Worm (Caenorhabditis elegans) whole organism, late embryonic: Measurements from ENCODE around the gene C34C12.8.
"Not testable (repeated sequence)": the region's sequence is repeated elsewhere in the genome, so short reads cannot be mapped to it uniquely, and the experiment has no call there.

Source experiments
- C08G9.2 ChIP-seq: sonication (generic microtip); optimal IDR thresholded peaks from 2 replicates; lab custom pipeline; 2016; ENCODE audit warnings: mild to moderate bottlenecking, missing genetic modification characterization, moderate library complexity, missing compliant biosample characterization
- C38D4.7 ChIP-seq: fragments of 200-800 bp; sonication (Bioruptor generic); optimal IDR thresholded peaks from 2 replicates; lab custom pipeline; 2018; ENCODE audit warnings: mild to moderate bottlenecking, missing genetic modification characterization, moderate library complexity, missing compliant biosample characterization
- F13H6.1 ChIP-seq: sonication (generic microtip); optimal IDR thresholded peaks from 2 replicates; lab custom pipeline; 2016; ENCODE audit warnings: missing genetic modification characterization, missing compliant biosample characterization
- K02D7.2 ChIP-seq: sonication (generic microtip); optimal IDR thresholded peaks from 2 replicates; lab custom pipeline; 2017; ENCODE audit warnings: mild to moderate bottlenecking, missing genetic modification characterization, missing compliant biosample characterization
- K09A11.1 ChIP-seq: sonication (generic microtip); optimal IDR thresholded peaks from 2 replicates; lab custom pipeline; 2017; ENCODE audit warnings: antibody characterized with exemption, mild to moderate bottlenecking, missing genetic modification characterization, missing compliant biosample characterization; ENCODE audit not compliant: insufficient read depth
- T23F11.4 ChIP-seq: fragments of 200-800 bp; sonication (Bioruptor generic); optimal IDR thresholded peaks from 2 replicates; lab custom pipeline; 2018; ENCODE audit warnings: mild to moderate bottlenecking, missing genetic modification characterization, missing compliant biosample characterization
- Y22D7AL.16 ChIP-seq: sonication (generic microtip); optimal IDR thresholded peaks from 2 replicates; lab custom pipeline; 2016; ENCODE audit warnings: missing genetic modification characterization, missing compliant biosample characterization
- ama-1 ChIP-seq: fragments of 150-350 bp; optimal IDR thresholded peaks from 2 replicates; lab custom pipeline; 2014
- ceh-14 ChIP-seq: sonication (generic microtip); optimal IDR thresholded peaks from 2 replicates; lab custom pipeline; 2016; ENCODE audit warnings: missing genotype, missing genetic modification characterization, missing compliant biosample characterization
- ceh-18 ChIP-seq: sonication (generic microtip); optimal IDR thresholded peaks from 2 replicates; lab custom pipeline; 2016; ENCODE audit warnings: missing genetic modification characterization, missing compliant biosample characterization
- ceh-19 ChIP-seq: fragments of 200-800 bp; sonication (Bioruptor generic); optimal IDR thresholded peaks from 2 replicates; lab custom pipeline; 2018; ENCODE audit warnings: mild to moderate bottlenecking, missing genetic modification characterization, missing compliant biosample characterization
- ceh-30 ChIP-seq: fragments of 150-350 bp; optimal IDR thresholded peaks from 2 replicates; lab custom pipeline; 2014; ENCODE audit warnings: missing biosample characterization, missing genetic modification characterization
- ceh-31 ChIP-seq: sonication (generic microtip); optimal IDR thresholded peaks from 2 replicates; lab custom pipeline; 2016; ENCODE audit warnings: missing genetic modification characterization, missing compliant biosample characterization
- ceh-34 ChIP-seq: sonication (generic microtip); optimal IDR thresholded peaks from 2 replicates; lab custom pipeline; 2016; ENCODE audit warnings: mild to moderate bottlenecking, missing genetic modification characterization, missing compliant biosample characterization
- ceh-45 ChIP-seq: fragments of 200-800 bp; sonication (Bioruptor generic); IDR thresholded peaks from 2 replicates; pipeline ENCODE4 v1.3.6; 2022; ENCODE audit warnings: missing genetic modification reagents, missing genetic modification characterization, missing compliant biosample characterization
- che-1 ChIP-seq: sonication (generic microtip); optimal IDR thresholded peaks from 2 replicates; lab custom pipeline; 2016; ENCODE audit warnings: mild to moderate bottlenecking, missing genetic modification characterization, missing compliant biosample characterization
- dve-1 ChIP-seq: sonication (generic microtip); optimal IDR thresholded peaks from 2 replicates; lab custom pipeline; 2017; ENCODE audit warnings: antibody characterized with exemption, mild to moderate bottlenecking, missing genetic modification characterization, missing compliant biosample characterization
- elt-2 ChIP-seq: sonication (generic microtip); optimal IDR thresholded peaks from 2 replicates; lab custom pipeline; 2016; ENCODE audit warnings: missing genetic modification reagents, missing genetic modification characterization, missing compliant biosample characterization
- ets-4 ChIP-seq: sonication (generic microtip); optimal IDR thresholded peaks from 2 replicates; lab custom pipeline; 2016; ENCODE audit warnings: missing genetic modification characterization, missing compliant biosample characterization
- fax-1 ChIP-seq: sonication (generic microtip); optimal IDR thresholded peaks from 2 replicates; lab custom pipeline; 2016; ENCODE audit warnings: missing genotype, missing genetic modification characterization, missing compliant biosample characterization
- gmeb-2 ChIP-seq: sonication (generic microtip); optimal IDR thresholded peaks from 2 replicates; lab custom pipeline; 2016; ENCODE audit warnings: missing genetic modification characterization, inconsistent platforms, missing compliant biosample characterization
- hlh-15 ChIP-seq: sonication (generic microtip); optimal IDR thresholded peaks from 2 replicates; lab custom pipeline; 2016; ENCODE audit warnings: missing genetic modification characterization, missing compliant biosample characterization
- hlh-30 ChIP-seq: sonication (generic microtip); optimal IDR thresholded peaks from 2 replicates; lab custom pipeline; 2017; ENCODE audit warnings: antibody characterized with exemption, missing genetic modification characterization, missing compliant biosample characterization; ENCODE audit not compliant: insufficient read depth
- hlh-6 ChIP-seq: sonication (generic microtip); optimal IDR thresholded peaks from 2 replicates; lab custom pipeline; 2016; ENCODE audit warnings: missing genotype, missing genetic modification characterization, missing compliant biosample characterization
- hlh-8 ChIP-seq: sonication (generic microtip); optimal IDR thresholded peaks from 2 replicates; lab custom pipeline; 2016; ENCODE audit warnings: missing genotype, missing genetic modification characterization, missing compliant biosample characterization
- madf-2 ChIP-seq: sonication (generic microtip); optimal IDR thresholded peaks from 2 replicates; lab custom pipeline; 2017; ENCODE audit warnings: missing genetic modification characterization, missing compliant biosample characterization
- nfya-1 ChIP-seq: sonication (generic microtip); optimal IDR thresholded peaks from 2 replicates; lab custom pipeline; 2017; ENCODE audit warnings: missing genetic modification characterization, mild to moderate bottlenecking, missing compliant biosample characterization, antibody characterized with exemption, moderate library complexity
- nhr-232 ChIP-seq: sonication (generic microtip); optimal IDR thresholded peaks from 2 replicates; lab custom pipeline; 2016; ENCODE audit warnings: missing genetic modification characterization, missing compliant biosample characterization
- pag-3 ChIP-seq: sonication (generic microtip); optimal IDR thresholded peaks from 2 replicates; lab custom pipeline; 2016; ENCODE audit warnings: missing compliant biosample characterization, missing genetic modification characterization, borderline replicate concordance
- pax-1 ChIP-seq: fragments of 150-350 bp; optimal IDR thresholded peaks from 2 replicates; lab custom pipeline; 2014; ENCODE audit warnings: missing biosample characterization, missing genetic modification characterization
- pha-2 ChIP-seq: sonication (generic microtip); optimal IDR thresholded peaks from 2 replicates; lab custom pipeline; 2017; ENCODE audit warnings: mild to moderate bottlenecking, missing genetic modification characterization, missing compliant biosample characterization
- pqm-1 ChIP-seq: sonication (generic microtip); optimal IDR thresholded peaks from 2 replicates; lab custom pipeline; 2016; ENCODE audit warnings: missing genetic modification characterization, missing compliant biosample characterization
- ref-2 ChIP-seq: sonication (generic microtip); optimal IDR thresholded peaks from 2 replicates; lab custom pipeline; 2016; ENCODE audit warnings: missing genetic modification characterization, missing compliant biosample characterization
- rnt-1 ChIP-seq: sonication (generic microtip); optimal IDR thresholded peaks from 2 replicates; lab custom pipeline; 2016; ENCODE audit warnings: missing genetic modification characterization, missing compliant biosample characterization
- sox-2 ChIP-seq: fragments of 200-800 bp; sonication (Bioruptor generic); IDR thresholded peaks from 2 replicates; pipeline ENCODE4 v1.3.6; 2022; ENCODE audit warnings: missing genetic modification reagents, missing genetic modification characterization, missing compliant biosample characterization
- tbx-2 ChIP-seq: sonication (generic microtip); optimal IDR thresholded peaks from 2 replicates; lab custom pipeline; 2016; ENCODE audit warnings: missing genetic modification characterization, missing compliant biosample characterization
- tbx-7 ChIP-seq: sonication (generic microtip); optimal IDR thresholded peaks from 2 replicates; lab custom pipeline; 2016; ENCODE audit warnings: missing genotype, missing genetic modification characterization, missing compliant biosample characterization
- ttx-3 ChIP-seq: sonication (generic microtip); optimal IDR thresholded peaks from 2 replicates; lab custom pipeline; 2016; ENCODE audit warnings: missing genetic modification reagents, missing genetic modification characterization, missing compliant biosample characterization
- unc-3 ChIP-seq, 2 experiments: fragments of 200-800 bp in 1 of 2; sonication (Bioruptor generic) in 1 of 2; sonication (generic microtip) in 1 of 2; conservative IDR thresholded peaks in 1 of 2; optimal IDR thresholded peaks in 1 of 2; 2 replicates each; pipeline versions ENCODE4 v1.3.6 to Lab custom; 2016 to 2022; ENCODE audit warnings: missing compliant biosample characterization in 2 of 2, missing genetic modification characterization in 2 of 2, missing genetic modification reagents in 1 of 2
- unc-42 ChIP-seq: sonication (generic microtip); optimal IDR thresholded peaks from 2 replicates; lab custom pipeline; 2016; ENCODE audit warnings: missing genotype, missing genetic modification characterization, missing compliant biosample characterization
- unc-55 ChIP-seq: sonication (generic microtip); optimal IDR thresholded peaks from 2 replicates; lab custom pipeline; 2017; ENCODE audit warnings: missing biosample characterization, missing genetic modification reagents, missing genetic modification characterization
- unc-86 ChIP-seq: sonication (generic microtip); optimal IDR thresholded peaks from 2 replicates; lab custom pipeline; 2016; ENCODE audit warnings: missing genetic modification characterization, missing compliant biosample characterization
- ztf-16 ChIP-seq: sonication (generic microtip); optimal IDR thresholded peaks from 2 replicates; lab custom pipeline; 2017; ENCODE audit warnings: missing genetic modification characterization, missing compliant biosample characterization

The C34C12.8 gene

DNA sequence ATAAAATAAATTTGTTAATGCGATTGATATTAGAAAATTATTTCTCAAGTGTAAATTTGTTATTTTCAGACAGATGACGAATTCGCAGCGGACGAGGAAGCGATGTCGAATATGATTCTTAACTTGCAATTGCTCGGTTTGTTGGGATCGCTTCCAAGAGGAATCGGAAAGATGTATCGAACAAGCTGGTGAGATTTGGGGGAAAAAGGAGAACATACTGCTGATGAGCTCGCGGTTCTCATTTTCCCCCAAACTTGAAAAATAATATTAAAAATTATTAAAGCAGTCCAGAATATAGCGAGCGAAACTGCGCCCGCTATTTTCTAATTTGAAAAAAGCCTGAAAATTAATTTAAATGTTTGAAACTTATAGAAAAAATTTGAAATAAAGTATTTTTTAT, 6.7 kb upstream of the C34C12.8 start, which contains the start of gene C34C12.2:
Gene C34C12.2, plus strand, starts transcription at position 301 of the 400 bp plus-strand sequence.
- TF ChIP-seq C08G9.2 (tag; lab: Kevin White, UChicago); madf-2; ceh-19 (GFP tag; lab: Kevin White, UChicago): not testable (repeated sequence)

DNA sequence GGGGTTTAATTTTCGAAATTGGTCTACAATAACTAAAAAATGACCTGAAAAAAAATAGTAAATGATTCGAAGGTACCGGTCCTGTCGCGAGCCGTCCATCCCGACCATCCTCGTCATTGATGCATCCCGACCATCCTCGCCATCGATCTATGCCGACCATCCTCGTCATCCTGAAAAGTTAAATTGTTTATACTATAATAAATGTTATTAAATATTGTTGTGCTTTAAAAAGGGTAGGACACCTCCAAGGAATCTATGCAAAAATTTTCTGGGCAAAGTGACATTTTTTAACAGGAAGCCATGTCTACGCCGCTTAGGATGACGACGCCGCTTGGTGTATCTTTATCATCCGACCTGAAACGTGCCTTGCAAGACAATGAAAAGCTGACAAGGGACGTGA, 6.2 kb upstream of the C34C12.8 start, which contains the start of gene C34C12.1:
Gene C34C12.1, plus strand, starts transcription at position 301 of the 400 bp plus-strand sequence.
- not testable (repeated sequence) for TF ChIP-seq pag-3; che-1 (tag; lab: Kevin White, UChicago); K02D7.2 (tag; lab: Kevin White, UChicago)

- TF ChIP-seq ref-2 (tag; lab: Kevin White, UChicago) (peak; percentile 83), madf-2 (peak; percentile 21), ceh-14 (peak; percentile 79), dve-1 (tag; lab: Kevin White, UChicago) (peak; percentile 73), ets-4 (peak; percentile 38), nfya-1 (tag; lab: Kevin White, UChicago) (peak; percentile 91), hlh-15 (tag; lab: Kevin White, UChicago) (no peak), ttx-3 (tag; lab: Kevin White, UChicago) (no peak), unc-42 (peak; percentile 63), unc-86 (tag; lab: Kevin White, UChicago) (peak; percentile 44), fax-1 (tag; lab: Kevin White, UChicago) (peak; percentile 11), hlh-30 (tag; lab: Kevin White, UChicago) (peak; percentile 50), elt-2 (tag; lab: Kevin White, UChicago) (peak; percentile 68), nhr-232 (tag; lab: Kevin White, UChicago) (no peak), unc-55 (GFP tag; lab: Kevin White, UChicago) (peak; percentile 50), tbx-2 (tag; lab: Kevin White, UChicago) (peak; percentile 64), F13H6.1 (tag; lab: Kevin White, UChicago) (no peak), ceh-31 (peak; percentile 72), ceh-18 (peak; percentile 83), ceh-30 (peak; percentile 53), sox-2 (peak; percentile 12; the same call in 1 of the 2 replicates), C38D4.7 (no peak), ztf-16 (tag; lab: Kevin White, UChicago) (peak; percentile 52), K02D7.2 (tag; lab: Kevin White, UChicago) (no peak), ceh-45 (no peak), gmeb-2 (no peak), pax-1 (tag; lab: Kevin White, UChicago) (peak; percentile 30), ceh-34 (tag; lab: Kevin White, UChicago) (peak; percentile 78), unc-3 (GFP tag; conservative IDR thresholded peaks at IDR 0.05; lab: Robert Waterston, UW) (no peak), unc-3 (tag; optimal IDR thresholded peaks at IDR 0.05; lab: Kevin White, UChicago) (peak; percentile 32), rnt-1 (tag; lab: Kevin White, UChicago) (peak; percentile 17), C08G9.2 (tag; lab: Kevin White, UChicago) (peak; percentile 52), K09A11.1 (tag; lab: Kevin White, UChicago) (peak; percentile 44), pqm-1 (peak; percentile 49)
Measured at ce11 chrIII:3456226-3456625, 4.0 kb upstream of the C34C12.8 start.

DNA sequence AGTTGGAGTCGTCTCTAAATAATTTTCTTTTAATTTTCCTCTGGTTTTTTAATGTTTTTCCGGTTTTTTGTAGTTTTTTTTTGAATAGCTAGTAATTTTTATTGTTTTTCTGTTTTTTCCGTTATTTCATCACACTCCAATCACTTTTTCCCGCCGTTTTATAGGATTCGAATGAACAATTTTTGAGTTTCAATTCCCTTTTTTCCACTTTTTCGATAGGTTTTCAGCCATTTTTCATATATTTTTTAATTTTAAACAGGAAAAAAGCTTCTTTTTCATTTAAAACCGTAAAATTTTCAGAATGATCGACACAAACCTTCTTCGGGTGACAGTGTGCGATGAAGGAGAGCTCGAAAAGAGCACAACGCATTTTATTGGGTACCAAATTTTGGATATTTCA, 1.2 kb downstream of the C34C12.8 start, which contains the start of gene pph-6:
Gene pph-6, plus strand, starts transcription at position 301 of the 400 bp plus-strand sequence.
- TF ChIP-seq hlh-6 (tag; lab: Kevin White, UChicago), result no peak
- no peak for TF ChIP-seq elt-2 (tag; lab: Kevin White, UChicago)
- TF ChIP-seq ttx-3 (tag; lab: Kevin White, UChicago), result no peak
- no peak for TF ChIP-seq T23F11.4 (GFP tag; lab: Kevin White, UChicago)
- TF ChIP-seq ama-1 (lab: Kevin White, UChicago), result no peak
- no peak for TF ChIP-seq hlh-8 (tag; lab: Kevin White, UChicago)
- TF ChIP-seq nfya-1 (tag; lab: Kevin White, UChicago), result no peak
- TF ChIP-seq ref-2 (tag; lab: Kevin White, UChicago), result no peak
- no peak for TF ChIP-seq pha-2
- TF ChIP-seq pag-3, result no peak
- TF ChIP-seq Y22D7AL.16 (tag; lab: Kevin White, UChicago), result no peak
- TF ChIP-seq madf-2, result no peak
- TF ChIP-seq dve-1 (tag; lab: Kevin White, UChicago), result no peak
- no peak for TF ChIP-seq ztf-16 (tag; lab: Kevin White, UChicago)
- no peak for TF ChIP-seq gmeb-2
- no peak for TF ChIP-seq unc-55 (GFP tag; lab: Kevin White, UChicago)
- TF ChIP-seq unc-86 (tag; lab: Kevin White, UChicago), result no peak
- no peak for TF ChIP-seq tbx-7 (tag; lab: Kevin White, UChicago)
